Worm (Caenorhabditis elegans): ENCODE data around the gene F47B8.4.

DNA sequence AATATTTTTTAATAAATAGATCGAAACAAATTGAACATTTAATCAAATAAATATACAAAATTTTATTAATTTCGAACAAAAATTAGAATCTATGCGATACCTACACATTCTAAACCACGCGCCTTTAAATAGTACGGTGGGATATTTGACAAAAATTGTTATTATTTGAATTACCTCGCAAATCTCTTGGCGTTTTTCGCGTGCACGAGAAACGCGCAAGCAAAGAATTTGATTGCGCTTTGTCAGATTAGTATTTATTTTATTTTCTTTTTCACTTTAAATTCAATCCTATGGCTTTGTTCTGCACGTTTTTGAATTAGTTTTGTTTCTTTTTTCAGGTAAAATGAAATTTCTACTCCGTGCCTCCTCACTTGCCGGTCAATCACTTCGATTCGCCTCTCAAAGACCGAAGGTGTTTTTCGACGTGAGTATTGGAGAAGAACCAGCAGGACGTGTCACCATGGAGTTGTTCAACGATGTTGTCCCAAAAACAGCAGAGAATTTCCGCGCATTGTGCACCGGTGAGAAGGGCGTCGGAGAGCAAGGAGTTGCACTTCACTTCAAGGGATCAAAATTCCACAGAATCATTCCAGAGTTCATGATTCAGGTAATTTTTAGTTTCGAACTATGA is 31.4 kb upstream of the F47B8.4 start, which contains the start of gene cyn-1:
- TF ChIP-seq fos-1 (tag; optimal IDR thresholded peaks at IDR 0.05) (peak; percentile 48), mdl-1 (tag; optimal IDR thresholded peaks at IDR 0.05) (peak in 1 of 2 experiments; percentile 26), nhr-23 (tag; optimal IDR thresholded peaks at IDR 0.05) (no peak), unc-62 (GFP tag; optimal IDR thresholded peaks at IDR 0.05) (no peak), nhr-77 (tag; optimal IDR thresholded peaks at IDR 0.05) (no peak), nhr-25 (tag; optimal IDR thresholded peaks at IDR 0.05) (peak; percentile 87), dmd-4 (tag; optimal IDR thresholded peaks at IDR 0.05) (no peak), unc-39 (tag; optimal IDR thresholded peaks at IDR 0.05) (no peak), snpc-4 (tag; optimal IDR thresholded peaks at IDR 0.05) (peak; percentile 82), ama-1 (optimal IDR thresholded peaks at IDR 0.05) (peak; percentile 78)
